Worm (Caenorhabditis elegans): Measurements from ENCODE around the gene endu-2.

endu-2 gene

ce11 chrX:8233554-8233953 lies 8.5 kb upstream of the endu-2 start:
- no peak for TF ChIP-seq cnd-1 (tag; optimal IDR thresholded peaks at IDR 0.05)
- TF ChIP-seq lin-32 (GFP tag; optimal IDR thresholded peaks at IDR 0.05), result no peak
- no peak for TF ChIP-seq sem-2 (GFP tag; optimal IDR thresholded peaks at IDR 0.05)
- TF ChIP-seq ceh-43 (GFP tag; optimal IDR thresholded peaks at IDR 0.05), result no peak
- TF ChIP-seq nhr-76 (tag; optimal IDR thresholded peaks at IDR 0.05), result no peak
- no peak for TF ChIP-seq ham-2 (GFP tag; optimal IDR thresholded peaks at IDR 0.05)
- TF ChIP-seq flh-1 (GFP tag; optimal IDR thresholded peaks at IDR 0.05), result no peak
- no peak for TF ChIP-seq nhr-12 (tag; optimal IDR thresholded peaks at IDR 0.05)
- TF ChIP-seq nhr-28 (tag; optimal IDR thresholded peaks at IDR 0.05), result no peak
- no peak for TF ChIP-seq bed-3 (GFP tag; optimal IDR thresholded peaks at IDR 0.05)
- no peak for TF ChIP-seq ceh-39 (tag; optimal IDR thresholded peaks at IDR 0.05)
- no peak for TF ChIP-seq nhr-2 (tag; optimal IDR thresholded peaks at IDR 0.05)
- TF ChIP-seq sptf-1 (tag; optimal IDR thresholded peaks at IDR 0.05), result no peak
- TF ChIP-seq nhr-237 (tag; optimal IDR thresholded peaks at IDR 0.05), result no peak
- TF ChIP-seq lsy-2 (tag; optimal IDR thresholded peaks at IDR 0.05), result no peak
- no peak for TF ChIP-seq ceh-83 (GFP tag; optimal IDR thresholded peaks at IDR 0.05)
- no peak for TF ChIP-seq ztf-11 (tag; optimal IDR thresholded peaks at IDR 0.05)
- TF ChIP-seq zip-8 (tag; optimal IDR thresholded peaks at IDR 0.05), result no peak
- no peak for TF ChIP-seq snpc-4 (tag; optimal IDR thresholded peaks at IDR 0.05)

ce11 chrX:8235994-8236393 lies 6.1 kb upstream of the endu-2 start, which contains the start of gene M60.4:
TSS of gene M60.4 (minus strand) at chrX:8236314.
- TF ChIP-seq ces-1 (GFP tag; optimal IDR thresholded peaks at IDR 0.05), result no peak
- TF ChIP-seq drap-1 (GFP tag; optimal IDR thresholded peaks at IDR 0.05), result no peak
- peak; percentile 54 for TF ChIP-seq unc-62 (GFP tag; optimal IDR thresholded peaks at IDR 0.05)
- TF ChIP-seq nhr-76 (tag; optimal IDR thresholded peaks at IDR 0.05), result no peak
- no peak for TF ChIP-seq lsy-2 (tag; optimal IDR thresholded peaks at IDR 0.05)
- no peak for TF ChIP-seq mep-1 (tag; optimal IDR thresholded peaks at IDR 0.05)
- TF ChIP-seq nhr-2 (tag; optimal IDR thresholded peaks at IDR 0.05), result no peak
- TF ChIP-seq mab-5 (tag; optimal IDR thresholded peaks at IDR 0.05), result no peak

- TF ChIP-seq pha-4 (tag; optimal IDR thresholded peaks at IDR 0.05), result no peak
- no peak for TF ChIP-seq hlh-1 (tag; optimal IDR thresholded peaks at IDR 0.05)
- TF ChIP-seq nhr-76 (tag; optimal IDR thresholded peaks at IDR 0.05), result no peak
- TF ChIP-seq lin-32 (GFP tag; optimal IDR thresholded peaks at IDR 0.05), result no peak
- TF ChIP-seq drap-1 (GFP tag; optimal IDR thresholded peaks at IDR 0.05), result no peak
- no peak for TF ChIP-seq nhr-28 (tag; optimal IDR thresholded peaks at IDR 0.05)
- no peak for TF ChIP-seq bed-3 (GFP tag; optimal IDR thresholded peaks at IDR 0.05)
- no peak for TF ChIP-seq zip-8 (tag; optimal IDR thresholded peaks at IDR 0.05)
- TF ChIP-seq nhr-237 (tag; optimal IDR thresholded peaks at IDR 0.05), result no peak
- TF ChIP-seq ces-1 (GFP tag; optimal IDR thresholded peaks at IDR 0.05), result no peak
- TF ChIP-seq blmp-1 (tag; optimal IDR thresholded peaks at IDR 0.05), result no peak
These were observed 5.6 kb upstream of the endu-2 start for ce11 chrX:8236515-8236914.

ce11 chrX:8238639-8239055 lies 3.5 kb upstream of the endu-2 start:
- TF ChIP-seq nhr-12 (tag; optimal IDR thresholded peaks at IDR 0.05), result no peak
- no peak for TF ChIP-seq elt-1 (tag; optimal IDR thresholded peaks at IDR 0.05; ENCODE audit: borderline replicate concordance, insufficient read depth)
- no peak for TF ChIP-seq ceh-83 (GFP tag; optimal IDR thresholded peaks at IDR 0.05)
- TF ChIP-seq cnd-1 (tag; optimal IDR thresholded peaks at IDR 0.05), result no peak
- no peak for TF ChIP-seq lin-13 (tag; optimal IDR thresholded peaks at IDR 0.05)
- no peak for TF ChIP-seq unc-120 (tag; optimal IDR thresholded peaks at IDR 0.05; ENCODE audit: poor library complexity, severe bottlenecking)
- no peak for TF ChIP-seq ceh-43 (GFP tag; optimal IDR thresholded peaks at IDR 0.05)

ce11 chrX:8243116-8243515 lies 1.0 kb downstream of the endu-2 start:
- TF ChIP-seq M03D4.4 (tag; optimal IDR thresholded peaks at IDR 0.05), result no peak
- no peak for TF ChIP-seq nhr-2 (tag; optimal IDR thresholded peaks at IDR 0.05)
- no peak for TF ChIP-seq ham-2 (GFP tag; optimal IDR thresholded peaks at IDR 0.05)
- no peak for TF ChIP-seq unc-39 (tag; optimal IDR thresholded peaks at IDR 0.05)
- no peak for TF ChIP-seq mab-5 (tag; optimal IDR thresholded peaks at IDR 0.05)
- TF ChIP-seq elt-3 (tag; optimal IDR thresholded peaks at IDR 0.05), result no peak

Data from whole organism, mixed stage, embryonic.